Worm (Caenorhabditis elegans) whole organism, dauer: ENCODE data around the gene W02B12.12.

Experiments used
- unc-62 ChIP-seq: sonication (generic microtip); optimal IDR thresholded peaks from 2 replicates; lab custom pipeline; 2017; ENCODE audit warnings: missing biosample characterization, missing genetic modification reagents, missing genetic modification characterization

Gene W02B12.12

ce11 chrII:11486698-11487234 is 7.8 kb upstream of the W02B12.12 start, which contains the start of gene ttr-18:
Gene ttr-18, minus strand, starts transcription at chrII:11486748.
- no peak for TF ChIP-seq unc-62 (GFP tag; lab: Kevin White, UChicago)

- TF ChIP-seq unc-62 (GFP tag; lab: Kevin White, UChicago): no peak
Observed at ce11 chrII:11485200-11485599, 6.2 kb upstream of the W02B12.12 start, which contains the start of gene twk-5. Gene twk-5, minus strand, starts transcription at chrII:11485300.

- no peak for TF ChIP-seq unc-62 (GFP tag; lab: Kevin White, UChicago)
Observed at ce11 chrII:11484600-11484999, 5.6 kb upstream of the W02B12.12 start.

ce11 chrII:11476410-11476809 is 2.6 kb downstream of the W02B12.12 start, which contains the start of gene W02B12.16:
Gene W02B12.16, minus strand, starts transcription at chrII:11476510.
- TF ChIP-seq unc-62 (GFP tag; lab: Kevin White, UChicago): no peak

ce11 chrII:11473525-11474181 is 5.3 kb downstream of the W02B12.12 start, which contains the start of the genes metl-1 and W02B12.11:
Gene metl-1, minus strand, starts transcription at chrII:11473575.
Gene W02B12.11, plus strand, starts transcription at chrII:11473861.
- TF ChIP-seq unc-62 (GFP tag; lab: Kevin White, UChicago): no peak

ce11 chrII:11472542-11472941 is 6.4 kb downstream of the W02B12.12 start:
- no peak for TF ChIP-seq unc-62 (GFP tag; lab: Kevin White, UChicago)

- TF ChIP-seq unc-62 (GFP tag; lab: Kevin White, UChicago): no peak
Observed at ce11 chrII:11471916-11472315, 7.1 kb downstream of the W02B12.12 start, which contains the start of gene mfn-1. Gene mfn-1, minus strand, starts transcription at chrII:11472016.

ce11 chrII:11469574-11470108 is 9.3 kb downstream of the W02B12.12 start, which contains the start of gene cisd-1:
Gene cisd-1, minus strand, starts transcription at chrII:11469624.
- TF ChIP-seq unc-62 (GFP tag; lab: Kevin White, UChicago): no peak

- no peak for TF ChIP-seq unc-62 (GFP tag; lab: Kevin White, UChicago)
Observed at ce11 chrII:11467541-11467940, 11.4 kb downstream of the W02B12.12 start, which contains the start of gene klp-17. Gene klp-17, minus strand, starts transcription at chrII:11467641.

ce11 chrII:11464427-11464944 is 14.5 kb downstream of the W02B12.12 start, which contains the start of the genes aars-1 and rga-1:
Gene aars-1, minus strand, starts transcription at chrII:11464497.
Gene rga-1, plus strand, starts transcription at chrII:11464894.
- no peak for TF ChIP-seq unc-62 (GFP tag; lab: Kevin White, UChicago)

- no peak for TF ChIP-seq unc-62 (GFP tag; lab: Kevin White, UChicago)
Observed at ce11 chrII:11463899-11464298, 15.1 kb downstream of the W02B12.12 start.

- no peak for TF ChIP-seq unc-62 (GFP tag; lab: Kevin White, UChicago)
Observed at ce11 chrII:11459883-11460282, 19.1 kb downstream of the W02B12.12 start.

ce11 chrII:11455715-11456114 is 23.3 kb downstream of the W02B12.12 start:
- no peak for TF ChIP-seq unc-62 (GFP tag; lab: Kevin White, UChicago)

- no peak for TF ChIP-seq unc-62 (GFP tag; lab: Kevin White, UChicago)
Observed at ce11 chrII:11455140-11455539, 23.8 kb downstream of the W02B12.12 start.

- no peak for TF ChIP-seq unc-62 (GFP tag; lab: Kevin White, UChicago)
Observed at ce11 chrII:11453639-11454038, 25.3 kb downstream of the W02B12.12 start.

ce11 chrII:11453025-11453424 is 26.0 kb downstream of the W02B12.12 start, which contains the start of gene rsp-1:
Gene rsp-1, plus strand, starts transcription at chrII:11453362.
- no peak for TF ChIP-seq unc-62 (GFP tag; lab: Kevin White, UChicago)
